Worm (Caenorhabditis elegans): Measurements from ENCODE around the gene F59A1.11.
"Not testable (repeated sequence)": the region's sequence is repeated elsewhere in the genome, so short reads cannot be mapped to it uniquely, and the experiment has no call there.

DNA sequence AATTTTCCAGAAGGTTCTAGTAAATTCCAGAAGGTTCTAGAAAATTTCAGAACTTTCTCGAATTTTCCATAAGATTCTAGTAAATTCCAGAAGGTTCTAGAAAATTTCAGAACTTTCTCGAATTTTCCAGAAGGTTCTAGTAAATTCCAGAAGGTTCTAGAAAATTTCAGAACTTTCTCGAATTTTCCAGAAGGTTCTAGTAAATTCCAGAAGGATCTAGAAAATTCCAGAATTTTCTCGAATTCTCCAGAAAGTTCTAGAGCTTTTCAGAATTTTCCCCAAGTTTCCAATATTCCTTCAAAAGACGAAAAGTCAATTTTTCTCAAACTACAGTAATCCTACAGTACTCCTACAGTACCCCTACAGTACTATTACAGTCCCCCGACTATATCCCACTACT is 47.0 kb downstream of the F59A1.11 start:
- TF ChIP-seq him-1 (tag; optimal IDR thresholded peaks at IDR 0.05); cebp-2 (GFP tag; IDR thresholded peaks at IDR 0.05): not testable (repeated sequence)
